Worm (Caenorhabditis elegans) whole organism, L1 larva: ENCODE measurements around the gene txt-1.

ENCODE experiments used
- F16B12.6 ChIP-seq: fragments of 150-350 bp; optimal IDR thresholded peaks from 2 replicates; lab custom pipeline; 2014; ENCODE audit warnings: missing biosample characterization, missing genetic modification characterization
- Y116A8C.19 ChIP-seq: sonication (generic microtip); optimal IDR thresholded peaks from 2 replicates; lab custom pipeline; 2016; ENCODE audit warnings: missing compliant biosample characterization, missing genetic modification characterization, borderline replicate concordance
- alr-1 ChIP-seq: fragments of 200-800 bp; sonication (Bioruptor generic); optimal IDR thresholded peaks from 2 replicates; lab custom pipeline; 2018; ENCODE audit warnings: borderline replicate concordance, mild to moderate bottlenecking, missing genetic modification characterization, missing compliant biosample characterization
- ama-1 ChIP-seq: fragments of 150-350 bp; optimal IDR thresholded peaks from 2 replicates; lab custom pipeline; 2014
- blmp-1 ChIP-seq: fragments of 150-350 bp; optimal IDR thresholded peaks from 2 replicates; lab custom pipeline; 2014; ENCODE audit warnings: missing biosample characterization, missing genetic modification characterization
- ceh-82 ChIP-seq, 3 experiments: fragments of 150-350 bp in 1 of 3; sonication (generic microtip) in 2 of 3; optimal IDR thresholded peaks; 2 replicates each; lab custom pipeline; 2014 to 2017; ENCODE audit warnings: missing biosample characterization in 3 of 3, missing genetic modification characterization in 3 of 3
- ceh-90 ChIP-seq: sonication (generic microtip); optimal IDR thresholded peaks from 2 replicates; lab custom pipeline; 2016; ENCODE audit warnings: missing genetic modification characterization, missing compliant biosample characterization
- dsc-1 ChIP-seq: sonication (generic microtip); optimal IDR thresholded peaks from 2 replicates; lab custom pipeline; 2016; ENCODE audit warnings: mild to moderate bottlenecking, missing genetic modification characterization, missing compliant biosample characterization
- efl-1 ChIP-seq, 4 experiments: fragments of 150-350 bp; optimal IDR thresholded peaks in 3 of 4; peaks in 1 of 4; 1 replicate in 1 of 4; 2 replicates in 3 of 4; lab custom pipeline; 2014; ENCODE audit warnings: missing biosample characterization in 2 of 4, missing genetic modification characterization in 2 of 4, missing genetic modification reagents in 2 of 4
- efl-3 ChIP-seq: fragments of 200-800 bp; sonication (Bioruptor generic); optimal IDR thresholded peaks from 2 replicates; lab custom pipeline; 2018; ENCODE audit warnings: mild to moderate bottlenecking, missing genetic modification characterization, missing compliant biosample characterization
- elt-3 ChIP-seq, 6 experiments: fragments of 150-350 bp in 1 of 6; sonication (generic microtip); optimal IDR thresholded peaks; 2 replicates each; lab custom pipeline; 2017 to 2018; ENCODE audit warnings: missing biosample characterization in 6 of 6, missing genetic modification characterization in 6 of 6, inconsistent platforms in 1 of 6
- ets-5 ChIP-seq: fragments of 200-800 bp; sonication (Bioruptor generic); IDR thresholded peaks from 2 replicates; pipeline ENCODE4 v1.3.6; 2022; ENCODE audit warnings: missing genetic modification characterization, missing compliant biosample characterization
- fkh-4 ChIP-seq: sonication (generic microtip); optimal IDR thresholded peaks from 2 replicates; lab custom pipeline; 2016; ENCODE audit warnings: missing compliant biosample characterization, missing genetic modification characterization, borderline replicate concordance
- fos-1 ChIP-seq: fragments of 150-350 bp; optimal IDR thresholded peaks from 2 replicates; lab custom pipeline; 2014; ENCODE audit warnings: missing biosample characterization, missing genetic modification characterization
- hlh-17 ChIP-seq: fragments of 200-800 bp; sonication (Bioruptor generic); optimal IDR thresholded peaks from 2 replicates; lab custom pipeline; 2018; ENCODE audit warnings: missing genetic modification characterization, mild to moderate bottlenecking, missing compliant biosample characterization, moderate library complexity, borderline replicate concordance
- hlh-4 ChIP-seq: sonication (generic microtip); optimal IDR thresholded peaks from 2 replicates; lab custom pipeline; 2016; ENCODE audit warnings: mild to moderate bottlenecking, missing genetic modification characterization, missing compliant biosample characterization
- irx-1 ChIP-seq: sonication (generic microtip); optimal IDR thresholded peaks from 2 replicates; lab custom pipeline; 2016; ENCODE audit warnings: missing genetic modification characterization, missing compliant biosample characterization
- isw-1 ChIP-seq: fragments of 200-800 bp; sonication (Bioruptor generic); IDR thresholded peaks from 2 replicates; pipeline ENCODE4 v1.3.6; 2022; ENCODE audit warnings: missing genetic modification characterization, missing compliant biosample characterization
- lin-14 ChIP-seq: fragments of 200-800 bp; sonication (Bioruptor generic); optimal IDR thresholded peaks from 2 replicates; lab custom pipeline; 2018; ENCODE audit warnings: mild to moderate bottlenecking, missing genetic modification characterization, moderate library complexity, missing compliant biosample characterization
- lin-15B ChIP-seq: fragments of 150-350 bp; sonication (generic microtip); optimal IDR thresholded peaks from 3 replicates; lab custom pipeline; 2014; ENCODE audit warnings: missing biosample characterization, missing genetic modification characterization
- lin-35 ChIP-seq, 2 experiments: fragments of 150-350 bp; optimal IDR thresholded peaks; 2 replicates each; lab custom pipeline; 2014; ENCODE audit warnings: missing biosample characterization in 2 of 2, missing genetic modification characterization in 2 of 2, missing genetic modification reagents in 2 of 2
- mab-9 ChIP-seq: fragments of 200-800 bp; sonication (Bioruptor generic); IDR thresholded peaks from 2 replicates; pipeline ENCODE4 v1.3.6; 2022; ENCODE audit warnings: missing genetic modification reagents, missing genetic modification characterization, missing compliant biosample characterization
- nhr-19 ChIP-seq: fragments of 200-800 bp; sonication (Bioruptor generic); conservative IDR thresholded peaks from 2 replicates; pipeline ENCODE4 v1.3.6; 2022; ENCODE audit warnings: missing genetic modification characterization, missing compliant biosample characterization
- nhr-20 ChIP-seq: sonication (generic microtip); optimal IDR thresholded peaks from 2 replicates; lab custom pipeline; 2016; ENCODE audit warnings: mild to moderate bottlenecking, missing genetic modification characterization, missing compliant biosample characterization
- nhr-47 ChIP-seq: sonication (generic microtip); optimal IDR thresholded peaks from 2 replicates; lab custom pipeline; 2016; ENCODE audit warnings: mild to moderate bottlenecking, missing genetic modification characterization, moderate library complexity, missing compliant biosample characterization
- nhr-76 ChIP-seq: sonication (generic microtip); optimal IDR thresholded peaks from 2 replicates; lab custom pipeline; 2017; ENCODE audit warnings: missing biosample characterization, missing genetic modification characterization
- nhr-85 ChIP-seq: sonication (generic microtip); peaks from one replicate; lab custom pipeline; 2016; ENCODE audit warnings: missing genetic modification characterization, inconsistent platforms, missing compliant biosample characterization
- pax-3 ChIP-seq: fragments of 200-800 bp; sonication (Bioruptor generic); optimal IDR thresholded peaks from 2 replicates; lab custom pipeline; 2018; ENCODE audit warnings: mild to moderate bottlenecking, missing genetic modification characterization, moderate library complexity, missing compliant biosample characterization
- swsn-7 ChIP-seq: sonication (generic microtip); optimal IDR thresholded peaks from 2 replicates; lab custom pipeline; 2016; ENCODE audit warnings: missing genetic modification characterization, missing compliant biosample characterization
- tbx-2 ChIP-seq: sonication (generic microtip); optimal IDR thresholded peaks from 2 replicates; lab custom pipeline; 2016; ENCODE audit warnings: missing genetic modification characterization, missing compliant biosample characterization
- unc-62 ChIP-seq: fragments of 150-350 bp; optimal IDR thresholded peaks from 2 replicates; lab custom pipeline; 2014; ENCODE audit warnings: missing biosample characterization, missing genetic modification reagents, missing genetic modification characterization
- unc-98 ChIP-seq: fragments of 200-800 bp; sonication (Bioruptor generic); IDR thresholded peaks from 2 replicates; pipeline ENCODE4 v1.3.6; 2022; ENCODE audit warnings: missing genetic modification characterization, missing compliant biosample characterization
- xbp-1 ChIP-seq: sonication (generic microtip); optimal IDR thresholded peaks from 2 replicates; lab custom pipeline; 2016; ENCODE audit warnings: missing genetic modification characterization, missing compliant biosample characterization
- zip-4 ChIP-seq: fragments of 200-800 bp; sonication (Bioruptor generic); optimal IDR thresholded peaks from 2 replicates; lab custom pipeline; 2018; ENCODE audit warnings: mild to moderate bottlenecking, missing genetic modification characterization, moderate library complexity, missing compliant biosample characterization

txt-1 gene

ce11 chrII:101176-101575 lies 4.8 kb upstream of the txt-1 start:
- TF ChIP-seq tbx-2 (tag; lab: Kevin White, UChicago) = no peak
- TF ChIP-seq blmp-1 (tag; lab: Kevin White, UChicago) = no peak
- no peak for TF ChIP-seq lin-35 (GFP tag; optimal IDR thresholded peaks at IDR 0.05; lab: Kevin White, UChicago)
- TF ChIP-seq hlh-4 (tag; lab: Kevin White, UChicago) = no peak
- TF ChIP-seq unc-62 = no peak
- TF ChIP-seq zip-4 (GFP tag; lab: Kevin White, UChicago) = no peak
- no peak for TF ChIP-seq alr-1 (tag; lab: Kevin White, UChicago)
- no peak for TF ChIP-seq ets-5 (GFP tag; lab: Robert Waterston, UW)
- no peak for TF ChIP-seq dsc-1 (tag; lab: Kevin White, UChicago)

- no peak for TF ChIP-seq ama-1 (lab: Kevin White, UChicago)
- TF ChIP-seq Y116A8C.19 (tag; lab: Kevin White, UChicago) = no peak
- no peak for TF ChIP-seq fkh-4 (tag; lab: Kevin White, UChicago)
- no peak for TF ChIP-seq nhr-76 (tag; lab: Kevin White, UChicago)
- no peak for TF ChIP-seq swsn-7 (tag; lab: Kevin White, UChicago)
- TF ChIP-seq efl-3 (GFP tag; lab: Kevin White, UChicago) = no peak
- no peak for TF ChIP-seq fos-1
- no peak for TF ChIP-seq lin-15B
- TF ChIP-seq, all 84 proteins: peak for 0
Measured at ce11 chrII:104234-104633, 1.8 kb upstream of the txt-1 start, which contains the start of gene col-68. col-68 (plus strand) TSS chrII:104534.

- TF ChIP-seq ceh-90 (tag; lab: Kevin White, UChicago) (no peak), F16B12.6 (no peak), nhr-19 (no peak), hlh-17 (GFP tag; lab: Kevin White, UChicago) (no peak), efl-1 (optimal IDR thresholded peaks at IDR 0.05; lab: Kevin White, UChicago) (no peak), efl-1 (GFP tag; optimal IDR thresholded peaks at IDR 0.05 in 1 of 2; lab: Kevin White, UChicago) (peak in 1 of 2 experiments; percentile 34)
Measured at ce11 chrII:105327-105882, 584 bp upstream of the txt-1 start.

- TF ChIP-seq pax-3 (tag; lab: Kevin White, UChicago) = no peak
- TF ChIP-seq lin-14 (GFP tag; lab: Kevin White, UChicago) = peak; percentile 42
Measured at ce11 chrII:107703-108102, 1.7 kb downstream of the txt-1 start.

ce11 chrII:108865-109264 lies 2.9 kb downstream of the txt-1 start, which contains the start of gene C50D2.2:
C50D2.2 (plus strand) TSS chrII:109165.
- no peak for TF ChIP-seq irx-1 (tag; lab: Kevin White, UChicago)

DNA sequence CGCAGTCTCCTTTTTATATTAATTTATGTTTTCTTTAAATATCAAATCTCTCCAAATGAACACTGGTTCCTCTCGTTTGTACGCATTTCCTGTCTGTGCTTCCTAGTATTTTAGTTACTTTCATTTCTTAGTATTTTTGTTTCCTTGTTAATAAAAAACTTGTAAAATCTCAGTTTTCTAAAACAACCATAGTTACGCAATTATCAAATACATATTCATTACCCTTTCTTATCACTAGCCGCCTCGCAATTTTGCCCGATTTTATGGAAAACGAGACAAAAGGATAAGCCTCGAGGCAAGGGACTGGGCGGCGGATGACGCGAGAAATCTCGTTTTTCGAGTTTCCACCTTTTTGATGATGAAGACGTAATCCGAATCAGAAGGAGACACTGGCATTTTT lies 5.3 kb downstream of the txt-1 start, which contains the start of gene C50D2.1:
C50D2.1 (plus strand) TSS at position 301 of the 400 bp plus-strand sequence.
- TF ChIP-seq unc-98 (GFP tag; lab: Robert Waterston, UW) (no peak), mab-9 (GFP tag; lab: Robert Waterston, UW) (no peak), isw-1 (no peak), nhr-85 (tag; lab: Kevin White, UChicago) (no peak), xbp-1 (tag; lab: Kevin White, UChicago) (no peak), F16B12.6 (no peak), nhr-20 (tag; lab: Kevin White, UChicago) (no peak), tbx-2 (tag; lab: Kevin White, UChicago) (no peak), elt-3 (tag; optimal IDR thresholded peaks at IDR 0.05; lab: Kevin White, UChicago) (no peak), nhr-76 (tag; lab: Kevin White, UChicago) (no peak), nhr-47 (tag; lab: Kevin White, UChicago) (no peak), ceh-82 (tag; optimal IDR thresholded peaks at IDR 0.05; lab: Kevin White, UChicago) (no peak)
